Worm (Caenorhabditis elegans): Measurements from ENCODE around the gene Y67D8A.2.

Gene Y67D8A.2

ce11 chrIV:3232694-3233372 is 10.6 kb downstream of the Y67D8A.2 start (continued):
- TF ChIP-seq blmp-1 (tag; optimal IDR thresholded peaks at IDR 0.05) (peak; percentile 70), fos-1 (tag; optimal IDR thresholded peaks at IDR 0.05) (no peak), efl-3 (GFP tag; optimal IDR thresholded peaks at IDR 0.05) (no peak), xbp-1 (tag; optimal IDR thresholded peaks at IDR 0.05) (peak; percentile 72), nhr-76 (tag; optimal IDR thresholded peaks at IDR 0.05) (peak; percentile 45), ztf-11 (tag; optimal IDR thresholded peaks at IDR 0.05) (peak in 1 of 2 experiments; percentile 16), nhr-90 (tag; optimal IDR thresholded peaks at IDR 0.05; ENCODE audit: poor library complexity) (peak; percentile 74), sox-4 (tag; optimal IDR thresholded peaks at IDR 0.05) (peak; percentile 16), snu-23 (GFP tag; optimal IDR thresholded peaks at IDR 0.05) (peak; percentile 86), efl-1 (optimal IDR thresholded peaks at IDR 0.05) (peak; percentile 34 to 40), efl-1 (GFP tag; optimal IDR thresholded peaks at IDR 0.05 in 1 of 2) (peak; percentile 32 to 84), dpl-1 (GFP tag; optimal IDR thresholded peaks at IDR 0.05) (peak in 2 of 3 experiments; percentile 15 to 29), F16B12.6 (tag; optimal IDR thresholded peaks at IDR 0.05) (peak; percentile 5), nhr-19 (GFP tag; conservative IDR thresholded peaks at IDR 0.05) (peak; percentile 69), egl-27 (tag; optimal IDR thresholded peaks at IDR 0.05) (no peak), C16A3.4 (tag; optimal IDR thresholded peaks at IDR 0.05) (peak; percentile 35), rnt-1 (tag; optimal IDR thresholded peaks at IDR 0.05) (peak; percentile 67), skn-1 (tag; optimal IDR thresholded peaks at IDR 0.05) (peak; percentile 7), zip-4 (GFP tag; optimal IDR thresholded peaks at IDR 0.05) (peak; percentile 20), elt-2 (tag; optimal IDR thresholded peaks at IDR 0.05) (peak; percentile 49), lin-35 (GFP tag; optimal IDR thresholded peaks at IDR 0.05) (peak; percentile 35 to 63), nhr-71 (tag; optimal IDR thresholded peaks at IDR 0.05) (peak; percentile 79), dsc-1 (tag; optimal IDR thresholded peaks at IDR 0.05) (peak; percentile 19), lin-14 (GFP tag; optimal IDR thresholded peaks at IDR 0.05) (peak; percentile 85), irx-1 (tag; optimal IDR thresholded peaks at IDR 0.05) (peak; percentile 28), jun-1 (tag; optimal IDR thresholded peaks at IDR 0.05) (peak; percentile 29)

DNA sequence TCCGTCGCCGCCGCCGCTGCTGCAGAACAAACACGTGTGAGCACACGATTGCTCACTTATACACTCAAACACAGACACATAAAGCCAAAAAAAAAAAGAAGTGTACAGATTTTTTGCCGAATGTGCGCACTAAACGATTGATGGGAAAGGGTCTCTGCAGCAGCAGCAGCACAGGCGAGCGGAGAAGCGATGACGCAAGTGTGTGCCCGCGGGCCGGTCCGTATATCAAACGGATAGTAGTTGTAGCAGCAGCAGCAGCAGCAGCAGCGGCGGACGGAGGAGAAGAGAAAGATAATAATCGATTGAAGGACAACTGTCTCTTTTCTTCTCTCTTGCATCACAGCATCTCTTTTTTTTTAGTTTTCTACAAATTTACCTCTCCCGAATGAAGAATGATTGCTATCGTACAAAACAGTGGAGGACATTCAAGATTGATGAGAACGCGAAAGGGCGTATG is 11.2 kb downstream of the Y67D8A.2 start:
- peak; percentile 13 to 67 for TF ChIP-seq lsy-2 (tag; optimal IDR thresholded peaks at IDR 0.05)
- TF ChIP-seq lin-35 (GFP tag; optimal IDR thresholded peaks at IDR 0.05), result peak; percentile 18 to 22
- peak in 1 of 3 experiments; percentile 22 for TF ChIP-seq ceh-82 (tag; optimal IDR thresholded peaks at IDR 0.05)
- TF ChIP-seq fkh-8 (tag; optimal IDR thresholded peaks at IDR 0.05), result no peak
- no peak for TF ChIP-seq hlh-4 (tag; optimal IDR thresholded peaks at IDR 0.05)
- no peak for TF ChIP-seq isw-1 (GFP tag; IDR thresholded peaks at IDR 0.05)
- peak; percentile 38 for TF ChIP-seq mep-1 (tag; optimal IDR thresholded peaks at IDR 0.05)
- TF ChIP-seq aly-2 (tag; optimal IDR thresholded peaks at IDR 0.05), result no peak
- peak; percentile 28 for TF ChIP-seq C34B4.2 (tag; optimal IDR thresholded peaks at IDR 0.05)
- TF ChIP-seq irx-1 (tag; optimal IDR thresholded peaks at IDR 0.05), result no peak
- TF ChIP-seq nhr-84 (tag; optimal IDR thresholded peaks at IDR 0.05), result no peak
- peak; percentile 59 for TF ChIP-seq blmp-1 (tag; optimal IDR thresholded peaks at IDR 0.05)
- TF ChIP-seq ceh-88 (GFP tag; IDR thresholded peaks at IDR 0.05), result no peak
- TF ChIP-seq alr-1 (tag; optimal IDR thresholded peaks at IDR 0.05; ENCODE audit: borderline replicate concordance), result no peak
- TF ChIP-seq zag-1 (tag; optimal IDR thresholded peaks at IDR 0.05), result no peak
- no peak for TF ChIP-seq fkh-10 (GFP tag; optimal IDR thresholded peaks at IDR 0.05)
- TF ChIP-seq lin-39 (tag; optimal IDR thresholded peaks at IDR 0.05), result peak; percentile 33
- TF ChIP-seq dsc-1 (tag; optimal IDR thresholded peaks at IDR 0.05), result no peak
- TF ChIP-seq egl-13 (tag; optimal IDR thresholded peaks at IDR 0.05), result no peak
- no peak for TF ChIP-seq unc-86 (tag; optimal IDR thresholded peaks at IDR 0.05)
- no peak for TF ChIP-seq efl-3 (GFP tag; optimal IDR thresholded peaks at IDR 0.05)
- no peak for TF ChIP-seq unc-130 (tag; optimal IDR thresholded peaks at IDR 0.05)
- TF ChIP-seq nhr-85 (tag), result peak; percentile 94
- TF ChIP-seq efl-1 (optimal IDR thresholded peaks at IDR 0.05), result peak in 1 of 2 experiments; percentile 17
- TF ChIP-seq efl-1 (GFP tag; optimal IDR thresholded peaks at IDR 0.05 in 1 of 2), result peak in 1 of 2 experiments; percentile 93
- TF ChIP-seq lir-3 (tag; optimal IDR thresholded peaks at IDR 0.05; ENCODE audit: poor library complexity), result peak; percentile 22
- TF ChIP-seq mef-2 (tag; optimal IDR thresholded peaks at IDR 0.05), result no peak
- TF ChIP-seq nhr-237 (tag; optimal IDR thresholded peaks at IDR 0.05), result no peak
- peak; percentile 65 for TF ChIP-seq snu-23 (GFP tag; optimal IDR thresholded peaks at IDR 0.05)
- no peak for TF ChIP-seq hlh-17 (GFP tag; optimal IDR thresholded peaks at IDR 0.05; ENCODE audit: borderline replicate concordance)
- no peak for TF ChIP-seq egl-27 (tag; optimal IDR thresholded peaks at IDR 0.05)
- TF ChIP-seq nhr-47 (tag; optimal IDR thresholded peaks at IDR 0.05), result peak; percentile 41
- TF ChIP-seq C04F5.9 (tag; optimal IDR thresholded peaks at IDR 0.05), result no peak
